2 fruit fly cellular contexts compared by ENCODE assay signal in the genomic region with DNA sequence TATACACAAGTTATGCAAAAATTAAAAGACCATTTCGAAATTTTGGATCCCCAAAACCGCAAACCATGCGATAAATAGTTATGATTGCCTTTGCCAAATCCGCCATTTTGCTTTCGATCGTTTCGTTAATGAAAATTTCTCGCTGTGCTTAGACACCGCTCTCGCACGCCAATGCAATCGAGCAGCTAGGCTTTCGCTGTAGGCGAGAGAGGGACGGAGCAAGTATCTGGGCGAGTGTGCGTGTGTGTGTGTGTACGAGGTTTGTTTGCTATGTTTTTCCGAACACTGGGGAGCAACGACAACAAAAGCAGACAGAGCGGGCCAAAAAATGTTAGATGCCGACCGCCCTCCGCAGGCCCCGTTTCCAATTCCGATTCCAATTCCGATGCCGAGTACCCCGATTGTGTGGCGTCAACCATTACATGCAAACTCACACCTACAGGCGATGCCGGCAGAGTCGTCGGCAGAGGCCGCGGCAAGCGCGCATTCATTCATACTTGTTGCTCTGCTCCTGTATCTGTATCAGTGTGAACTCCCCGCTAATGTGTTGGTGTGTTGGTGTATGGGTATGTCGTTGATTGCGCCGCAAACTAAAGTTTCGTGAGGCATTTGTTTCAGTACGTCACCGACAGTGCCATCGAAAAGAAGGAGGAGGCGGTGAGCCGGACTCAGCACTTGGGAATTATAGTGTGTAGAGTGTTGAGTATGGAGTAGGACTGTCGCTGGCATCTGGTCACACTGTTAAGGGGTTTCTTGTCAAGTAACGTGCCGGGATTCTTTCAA.
TF ChIP-seq lines count a peak whose summit lies in the region.

No protein-coding gene starts in this region.

TF ChIP-seq in whole organism, embryonic, 481 proteins besides CTCF, POLR2A, EP300 and RAD21 (continued from another document and continues in another):
- TF ChIP-seq CkIIα-i1 (GFP tag; IDR thresholded peaks at IDR 0.05; lab: Robert Waterston, UW) = no peak
- TF ChIP-seq dysf (GFP tag; IDR thresholded peaks at IDR 0.05; lab: Robert Waterston, UW) = peak; percentile 49; the same call in 2 of the 3 replicates
- TF ChIP-seq CG12299 (tag; optimal IDR thresholded peaks at IDR 0.05; lab: Kevin White, UChicago) = peak; percentile 51
- TF ChIP-seq tap (tag; optimal IDR thresholded peaks at IDR 0.05; lab: Kevin White, UChicago) = peak; percentile 19
- no peak for TF ChIP-seq pita (GFP tag; optimal IDR thresholded peaks at IDR 0.05; lab: Kevin White, UChicago)
- no peak for TF ChIP-seq Camta (GFP tag; optimal IDR thresholded peaks at IDR 0.05; lab: Kevin White, UChicago)
- peak; percentile 61 for TF ChIP-seq CG6689 (GFP tag; IDR thresholded peaks at IDR 0.05; lab: Robert Waterston, UW)
- no peak for TF ChIP-seq CG43689 (GFP tag; IDR thresholded peaks at IDR 0.05; lab: Robert Waterston, UW)
- no peak for TF ChIP-seq CG1024 (GFP tag; IDR thresholded peaks at IDR 0.05; lab: Robert Waterston, UW)
- TF ChIP-seq CG18476 (GFP tag; optimal IDR thresholded peaks at IDR 0.05; lab: Kevin White, UChicago) = no peak
- peak; percentile 57 for TF ChIP-seq gfzf (GFP tag; optimal IDR thresholded peaks at IDR 0.05; lab: Kevin White, UChicago)
- peak in 1 of 2 experiments; percentile 11 for TF ChIP-seq chif (GFP tag; optimal IDR thresholded peaks at IDR 0.05; lab: Kevin White, UChicago)
- peak; percentile 20; the same call in 1 of the 2 replicates for TF ChIP-seq hbn (GFP tag; IDR thresholded peaks at IDR 0.05; lab: Robert Waterston, UW; ENCODE audit: partially characterized antibody)
- TF ChIP-seq MBD-R2 (GFP tag; IDR thresholded peaks at IDR 0.05; lab: Robert Waterston, UW) = peak; percentile 30; the same call in 1 of the 2 replicates
- peak; percentile 76 for TF ChIP-seq CG13624 (GFP tag; optimal IDR thresholded peaks at IDR 0.05; lab: Kevin White, UChicago)
- no peak for TF ChIP-seq dati (GFP tag; IDR thresholded peaks at IDR 0.05; lab: Robert Waterston, UW)
- no peak for TF ChIP-seq CG10274 (GFP tag; optimal IDR thresholded peaks at IDR 0.05; lab: Kevin White, UChicago)
- no peak for TF ChIP-seq Sox100B (GFP tag; optimal IDR thresholded peaks at IDR 0.05; lab: Kevin White, UChicago)
- no peak for TF ChIP-seq Atf-2 (GFP tag; optimal IDR thresholded peaks at IDR 0.05; lab: Kevin White, UChicago)
- TF ChIP-seq Gug (GFP tag; IDR thresholded peaks at IDR 0.05; lab: Robert Waterston, UW) = peak; percentile 76; the same call in 1 of the 4 replicates
- TF ChIP-seq CG9215 (GFP tag; IDR thresholded peaks at IDR 0.05; lab: Robert Waterston, UW) = peak; percentile 58
- no peak for TF ChIP-seq croc (GFP tag; conservative IDR thresholded peaks at IDR 0.05; lab: Robert Waterston, UW)
- TF ChIP-seq Six4 (GFP tag; optimal IDR thresholded peaks at IDR 0.05; lab: Kevin White, UChicago) = no peak
- no peak for TF ChIP-seq CG1529 (GFP tag; optimal IDR thresholded peaks at IDR 0.05; lab: Kevin White, UChicago)
- TF ChIP-seq CG4328 (GFP tag; optimal IDR thresholded peaks at IDR 0.05; lab: Kevin White, UChicago) = no peak
- peak; percentile 67 for TF ChIP-seq grn (GFP tag; optimal IDR thresholded peaks at IDR 0.05; lab: Kevin White, UChicago)
- peak; percentile 92 for TF ChIP-seq CG8478 (optimal IDR thresholded peaks at IDR 0.05; lab: Kevin White, UChicago)
- TF ChIP-seq CG17568 (GFP tag; optimal IDR thresholded peaks at IDR 0.05; lab: Kevin White, UChicago) = no peak
- TF ChIP-seq CG1602 (GFP tag; optimal IDR thresholded peaks at IDR 0.05; lab: Kevin White, UChicago) = no peak
- no peak for TF ChIP-seq Kr (GFP tag; optimal IDR thresholded peaks at IDR 0.05; lab: Kevin White, UChicago)
- TF ChIP-seq CG14710 (tag; optimal IDR thresholded peaks at IDR 0.05; lab: Kevin White, UChicago) = no peak
- peak; percentile 8; the same call in 1 of the 2 replicates for TF ChIP-seq CG4730 (GFP tag; IDR thresholded peaks at IDR 0.05; lab: Robert Waterston, UW)
- no peak for TF ChIP-seq Hr3 (GFP tag; optimal IDR thresholded peaks at IDR 0.05; lab: Kevin White, UChicago)
- peak; percentile 50 for TF ChIP-seq CG16815 (GFP tag; optimal IDR thresholded peaks at IDR 0.05; lab: Kevin White, UChicago)
- TF ChIP-seq CoRest (tag; optimal IDR thresholded peaks at IDR 0.05; lab: Kevin White, UChicago) = peak; percentile 36
- TF ChIP-seq CG6854 (GFP tag; optimal IDR thresholded peaks at IDR 0.05; lab: Kevin White, UChicago) = peak; percentile 29
- peak; percentile 60 for TF ChIP-seq HLH54F (GFP tag; optimal IDR thresholded peaks at IDR 0.05; lab: Kevin White, UChicago)
- peak; percentile 57; the same call in 1 of the 2 replicates for TF ChIP-seq CG3847 (GFP tag; IDR thresholded peaks at IDR 0.05; lab: Robert Waterston, UW)
- peak; percentile 0 for TF ChIP-seq CG12391 (tag; optimal IDR thresholded peaks at IDR 0.05; lab: Kevin White, UChicago)
- TF ChIP-seq trem (tag; optimal IDR thresholded peaks at IDR 0.05; lab: Kevin White, UChicago) = peak; percentile 4
- TF ChIP-seq Ets65A (GFP tag; lab: Kevin White, UChicago) = peak; percentile 81
- TF ChIP-seq CG7271 (tag; optimal IDR thresholded peaks at IDR 0.05; lab: Kevin White, UChicago) = no peak
- no peak for TF ChIP-seq vnd (GFP tag; IDR thresholded peaks at IDR 0.05; lab: Robert Waterston, UW; ENCODE audit: partially characterized antibody)
- 0 out of 2 replicates have a peak, but pooled peaks have one; percentile 19 for TF ChIP-seq CG11085 (GFP tag; IDR thresholded peaks at IDR 0.05; lab: Robert Waterston, UW)
- TF ChIP-seq yki (optimal IDR thresholded peaks at IDR 0.05; lab: Kevin White, UChicago) = no peak
- no peak for TF ChIP-seq schlank (tag; optimal IDR thresholded peaks at IDR 0.05; lab: Kevin White, UChicago)
- no peak for TF ChIP-seq CG31441 (GFP tag; IDR thresholded peaks at IDR 0.05; lab: Robert Waterston, UW)
- TF ChIP-seq CG30020 (tag; optimal IDR thresholded peaks at IDR 0.05; lab: Kevin White, UChicago) = no peak
- TF ChIP-seq CG17802 (tag; optimal IDR thresholded peaks at IDR 0.05; lab: Kevin White, UChicago) = no peak
- TF ChIP-seq CG34376 (GFP tag; optimal IDR thresholded peaks at IDR 0.05; lab: Kevin White, UChicago) = peak; percentile 95
- TF ChIP-seq en (GFP tag; optimal IDR thresholded peaks at IDR 0.05; lab: Kevin White, UChicago) = no peak
- peak; percentile 5 for TF ChIP-seq CG9727 (GFP tag; optimal IDR thresholded peaks at IDR 0.05; lab: Kevin White, UChicago)
- no peak for TF ChIP-seq unc-4 (GFP tag; IDR thresholded peaks at IDR 0.05; lab: Robert Waterston, UW; ENCODE audit: partially characterized antibody)
- TF ChIP-seq CG13296 (GFP tag; optimal IDR thresholded peaks at IDR 0.05; lab: Kevin White, UChicago) = no peak
- TF ChIP-seq ind (GFP tag; optimal IDR thresholded peaks at IDR 0.05; lab: Kevin White, UChicago) = peak; percentile 40
- TF ChIP-seq vfl (GFP tag; optimal IDR thresholded peaks at IDR 0.05; lab: Kevin White, UChicago) = no peak
- TF ChIP-seq NK7.1 (GFP tag; optimal IDR thresholded peaks at IDR 0.05; lab: Kevin White, UChicago) = peak; percentile 1
- no peak for TF ChIP-seq tll (GFP tag; optimal IDR thresholded peaks at IDR 0.05; lab: Kevin White, UChicago)
- TF ChIP-seq pum (GFP tag; optimal IDR thresholded peaks at IDR 0.05; lab: Kevin White, UChicago) = no peak
- TF ChIP-seq CG9817 (tag; optimal IDR thresholded peaks at IDR 0.05; lab: Kevin White, UChicago) = peak; percentile 51
- TF ChIP-seq CG11560 (tag; IDR thresholded peaks at IDR 0.05; lab: Robert Waterston, UW) = no peak

TF ChIP-seq in whole organism, prepupa, 60 proteins besides CTCF, POLR2A, EP300 and RAD21 (continued from another document):
- TF ChIP-seq Eip75B (GFP tag; optimal IDR thresholded peaks at IDR 0.05; lab: Kevin White, UChicago) = peak; percentile 36
- no peak for TF ChIP-seq CG11762 (GFP tag; optimal IDR thresholded peaks at IDR 0.05; lab: Kevin White, UChicago; ENCODE audit: insufficient read depth)
- peak; percentile 5 for TF ChIP-seq spab (GFP tag; optimal IDR thresholded peaks at IDR 0.05; lab: Kevin White, UChicago)
- no peak for TF ChIP-seq Hr38 (GFP tag; optimal IDR thresholded peaks at IDR 0.05; lab: Kevin White, UChicago)
- peak; percentile 44 for TF ChIP-seq CG31627 (GFP tag; optimal IDR thresholded peaks at IDR 0.05; lab: Kevin White, UChicago)
- TF ChIP-seq CG10669 (GFP tag; optimal IDR thresholded peaks at IDR 0.05; lab: Kevin White, UChicago) = peak; percentile 23
- TF ChIP-seq Eip93F (GFP tag; optimal IDR thresholded peaks at IDR 0.05; lab: Kevin White, UChicago) = no peak
- no peak for TF ChIP-seq CG9139 (GFP tag; optimal IDR thresholded peaks at IDR 0.05; lab: Kevin White, UChicago)
- peak; percentile 54 for TF ChIP-seq Hr4 (GFP tag; optimal IDR thresholded peaks at IDR 0.05; lab: Kevin White, UChicago)
- TF ChIP-seq CG15336 (GFP tag; IDR thresholded peaks at IDR 0.05; lab: Robert Waterston, UW) = peak; percentile 74
- peak; percentile 28 for TF ChIP-seq Sox102F (GFP tag; optimal IDR thresholded peaks at IDR 0.05; lab: Kevin White, UChicago)
- peak; percentile 45 for TF ChIP-seq CG4318 (GFP tag; optimal IDR thresholded peaks at IDR 0.05; lab: Kevin White, UChicago)
- no peak for TF ChIP-seq CG10631 (GFP tag; optimal IDR thresholded peaks at IDR 0.05; lab: Kevin White, UChicago)
